Worm (Caenorhabditis elegans) whole organism, mixed stage, embryonic: ENCODE measurements around the gene fbn-1.

Experiments used
- M03D4.4 ChIP-seq: sonication (generic microtip); optimal IDR thresholded peaks from 2 replicates; lab custom pipeline; 2017; ENCODE audit warnings: mild to moderate bottlenecking, missing genetic modification characterization, missing compliant biosample characterization
- bed-3 ChIP-seq: fragments of 200-800 bp; sonication (Bioruptor generic); optimal IDR thresholded peaks from 3 replicates; lab custom pipeline; 2018; ENCODE audit warnings: mild to moderate bottlenecking, missing genetic modification characterization, moderate library complexity, missing compliant biosample characterization
- blmp-1 ChIP-seq: fragments of 150-350 bp; optimal IDR thresholded peaks from 2 replicates; lab custom pipeline; 2014; ENCODE audit warnings: missing biosample characterization, missing genetic modification characterization
- ceh-39 ChIP-seq: fragments of 150-350 bp; optimal IDR thresholded peaks from 2 replicates; lab custom pipeline; 2014; ENCODE audit warnings: missing biosample characterization, missing genetic modification characterization
- ceh-43 ChIP-seq: fragments of 200-800 bp; sonication (Bioruptor generic); optimal IDR thresholded peaks from 2 replicates; lab custom pipeline; 2018; ENCODE audit warnings: mild to moderate bottlenecking, missing genetic modification characterization, moderate library complexity, missing compliant biosample characterization
- ceh-83 ChIP-seq: fragments of 200-800 bp; sonication (Bioruptor generic); optimal IDR thresholded peaks from 2 replicates; lab custom pipeline; 2018; ENCODE audit warnings: mild to moderate bottlenecking, missing genetic modification characterization, missing compliant biosample characterization
- ces-1 ChIP-seq: fragments of 150-350 bp; optimal IDR thresholded peaks from 2 replicates; lab custom pipeline; 2014; ENCODE audit warnings: missing biosample characterization, missing genetic modification reagents, missing genetic modification characterization
- cnd-1 ChIP-seq: fragments of 200-800 bp; sonication (Bioruptor generic); optimal IDR thresholded peaks from 2 replicates; lab custom pipeline; 2018; ENCODE audit warnings: mild to moderate bottlenecking, missing genetic modification characterization, missing compliant biosample characterization
- drap-1 ChIP-seq: fragments of 200-800 bp; sonication (Bioruptor generic); optimal IDR thresholded peaks from 3 replicates; lab custom pipeline; 2018; ENCODE audit warnings: mild to moderate bottlenecking, missing genetic modification characterization, missing compliant biosample characterization
- elt-1 ChIP-seq: sonication (generic microtip); optimal IDR thresholded peaks from 2 replicates; lab custom pipeline; 2017; ENCODE audit warnings: missing genetic modification characterization, mild to moderate bottlenecking, missing compliant biosample characterization, antibody characterized with exemption, moderate library complexity, borderline replicate concordance; ENCODE audit not compliant: insufficient read depth
- flh-1 ChIP-seq: fragments of 200-800 bp; sonication (Bioruptor generic); optimal IDR thresholded peaks from 2 replicates; lab custom pipeline; 2018; ENCODE audit warnings: mild to moderate bottlenecking, missing genetic modification characterization, moderate library complexity, missing compliant biosample characterization
- ham-2 ChIP-seq: fragments of 200-800 bp; sonication (Bioruptor generic); optimal IDR thresholded peaks from 2 replicates; lab custom pipeline; 2018; ENCODE audit warnings: mild to moderate bottlenecking, missing genetic modification characterization, missing compliant biosample characterization
- hlh-1 ChIP-seq: fragments of 150-350 bp; optimal IDR thresholded peaks from 2 replicates; lab custom pipeline; 2014; ENCODE audit warnings: missing biosample characterization, missing genetic modification reagents, missing genetic modification characterization
- lin-13 ChIP-seq: fragments of 150-350 bp; optimal IDR thresholded peaks from 2 replicates; lab custom pipeline; 2014; ENCODE audit warnings: missing biosample characterization, missing genetic modification characterization
- mls-2 ChIP-seq: sonication (generic microtip); optimal IDR thresholded peaks from 2 replicates; lab custom pipeline; 2016; ENCODE audit warnings: mild to moderate bottlenecking, missing genetic modification characterization, moderate library complexity, missing compliant biosample characterization
- nhr-12 ChIP-seq: fragments of 150-350 bp; optimal IDR thresholded peaks from 2 replicates; lab custom pipeline; 2014; ENCODE audit warnings: missing biosample characterization, missing genetic modification characterization
- nhr-2 ChIP-seq: fragments of 150-350 bp; optimal IDR thresholded peaks from 2 replicates; lab custom pipeline; 2014; ENCODE audit warnings: missing biosample characterization, missing genetic modification characterization
- nhr-237 ChIP-seq: fragments of 150-350 bp; optimal IDR thresholded peaks from 2 replicates; lab custom pipeline; 2014; ENCODE audit warnings: missing biosample characterization, missing genetic modification characterization
- nhr-28 ChIP-seq: fragments of 150-350 bp; optimal IDR thresholded peaks from 2 replicates; lab custom pipeline; 2014; ENCODE audit warnings: missing biosample characterization, missing genetic modification characterization
- nhr-76 ChIP-seq: sonication (generic microtip); optimal IDR thresholded peaks from 2 replicates; lab custom pipeline; 2017; ENCODE audit warnings: missing biosample characterization, missing genetic modification characterization
- pha-4 ChIP-seq: fragments of 150-350 bp; optimal IDR thresholded peaks from 2 replicates; lab custom pipeline; 2018; ENCODE audit warnings: missing biosample characterization, missing genetic modification reagents, missing genetic modification characterization
- sem-2 ChIP-seq: fragments of 200-800 bp; sonication (Bioruptor generic); optimal IDR thresholded peaks from 2 replicates; lab custom pipeline; 2018; ENCODE audit warnings: mild to moderate bottlenecking, missing genetic modification characterization, missing compliant biosample characterization
- snpc-4 ChIP-seq: fragments of 150-350 bp; optimal IDR thresholded peaks from 2 replicates; lab custom pipeline; 2014; ENCODE audit warnings: missing biosample characterization, missing genetic modification characterization
- sptf-1 ChIP-seq: sonication (generic microtip); optimal IDR thresholded peaks from 2 replicates; lab custom pipeline; 2017; ENCODE audit warnings: mild to moderate bottlenecking, missing genetic modification characterization, moderate library complexity, missing compliant biosample characterization
- tbx-8 ChIP-seq: fragments of 200-800 bp; sonication (Bioruptor generic); optimal IDR thresholded peaks from 2 replicates; lab custom pipeline; 2018; ENCODE audit warnings: mild to moderate bottlenecking, missing genetic modification characterization, moderate library complexity, missing compliant biosample characterization
- unc-39 ChIP-seq: fragments of 150-350 bp; optimal IDR thresholded peaks from 2 replicates; lab custom pipeline; 2014; ENCODE audit warnings: missing biosample characterization, missing genetic modification characterization
- unc-62 ChIP-seq: fragments of 150-350 bp; optimal IDR thresholded peaks from 2 replicates; lab custom pipeline; 2014; ENCODE audit warnings: missing biosample characterization, missing genetic modification reagents, missing genetic modification characterization
- zip-8 ChIP-seq: fragments of 150-350 bp; optimal IDR thresholded peaks from 2 replicates; lab custom pipeline; 2014; ENCODE audit warnings: missing biosample characterization, missing genetic modification characterization
- ztf-11 ChIP-seq: fragments of 150-350 bp; optimal IDR thresholded peaks from 2 replicates; lab custom pipeline; 2014; ENCODE audit warnings: missing biosample characterization, missing genetic modification characterization

The fbn-1 gene

DNA sequence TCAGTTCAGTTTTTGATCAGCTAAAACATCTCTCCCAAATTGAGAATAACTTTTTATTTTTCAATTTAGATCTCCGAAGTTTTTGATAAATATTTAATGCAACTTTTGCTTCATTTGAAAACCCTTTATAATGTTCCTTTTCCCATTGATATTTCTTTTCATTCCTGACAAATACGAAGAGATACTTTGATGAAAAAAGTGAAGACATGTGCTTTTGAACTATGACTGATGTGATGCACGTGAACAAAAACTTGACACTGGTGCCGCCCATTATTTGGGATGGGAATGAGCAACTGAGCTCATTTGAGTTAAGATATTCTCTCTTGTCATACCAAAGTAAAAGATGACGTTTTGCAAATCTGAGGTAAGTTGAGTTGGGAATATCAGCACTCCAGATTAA is 9.0 kb upstream of the fbn-1 start, which contains the start of gene T04A6.1:
T04A6.1 (plus strand) TSS at position 301 of the 400 bp plus-strand sequence.
- TF ChIP-seq nhr-28, result no peak
- TF ChIP-seq zip-8 (tag; lab: Kevin White, UChicago), result no peak
- no peak for TF ChIP-seq sptf-1 (tag; lab: Kevin White, UChicago)

DNA sequence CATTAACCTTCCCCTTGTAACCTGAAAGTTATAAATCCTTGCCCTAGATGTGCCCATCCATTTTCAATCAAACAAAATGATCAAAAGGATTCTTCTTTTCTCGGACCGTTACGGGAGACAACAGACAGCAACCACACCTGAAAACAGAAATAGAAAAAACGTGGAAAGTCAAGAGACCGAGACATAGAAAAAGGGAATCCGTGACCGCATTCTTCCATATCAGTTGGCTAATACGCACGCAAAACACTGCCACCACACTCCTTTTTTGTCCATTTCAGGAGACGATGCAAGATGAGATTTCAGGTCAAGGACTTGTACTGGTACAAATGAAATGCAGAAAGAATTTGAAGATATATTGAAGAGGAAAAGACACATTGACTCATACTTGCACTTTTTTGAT is 6.9 kb upstream of the fbn-1 start:
- TF ChIP-seq bed-3 (GFP tag; lab: Kevin White, UChicago), result no peak
- TF ChIP-seq blmp-1 (tag; lab: Kevin White, UChicago), result no peak
- no peak for TF ChIP-seq sem-2
- TF ChIP-seq M03D4.4 (tag; lab: Kevin White, UChicago), result no peak
- TF ChIP-seq nhr-237, result no peak
- no peak for TF ChIP-seq mls-2 (tag; lab: Kevin White, UChicago)
- no peak for TF ChIP-seq ham-2
- no peak for TF ChIP-seq unc-39 (tag; lab: Kevin White, UChicago)
- TF ChIP-seq unc-62 (GFP tag; lab: Kevin White, UChicago), result no peak
- TF ChIP-seq cnd-1 (tag; lab: Kevin White, UChicago), result no peak
- TF ChIP-seq ceh-39 (tag; lab: Kevin White, UChicago), result no peak
- no peak for TF ChIP-seq lin-13 (tag; lab: Kevin White, UChicago)
- TF ChIP-seq snpc-4 (tag; lab: Kevin White, UChicago), result no peak
- TF ChIP-seq flh-1 (GFP tag; lab: Kevin White, UChicago), result no peak
- no peak for TF ChIP-seq ceh-43 (GFP tag; lab: Kevin White, UChicago)
- no peak for TF ChIP-seq pha-4 (tag; lab: Kevin White, UChicago)
- no peak for TF ChIP-seq drap-1

DNA sequence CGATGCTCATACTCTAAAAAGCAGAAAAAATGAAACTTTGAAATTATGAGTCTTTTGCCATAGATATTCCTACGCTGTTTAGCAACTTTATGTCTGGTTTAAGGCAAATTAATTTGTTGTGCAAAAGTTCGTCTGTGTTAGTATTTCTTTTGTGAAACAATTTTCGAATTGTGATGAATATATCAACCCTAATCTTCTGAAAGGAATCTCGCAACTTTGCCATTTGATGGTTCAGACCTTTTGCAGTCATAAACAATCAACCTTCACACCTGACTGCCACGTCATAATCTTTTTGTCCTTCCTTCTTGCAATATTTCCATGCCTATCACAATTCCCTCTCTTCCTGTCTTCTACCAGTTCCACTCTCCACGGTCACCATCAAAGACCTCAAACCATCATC is 5.3 kb upstream of the fbn-1 start:
- TF ChIP-seq ces-1 (GFP tag; lab: Kevin White, UChicago) (no peak), bed-3 (GFP tag; lab: Kevin White, UChicago) (no peak), nhr-28 (no peak), unc-39 (tag; lab: Kevin White, UChicago) (no peak), unc-62 (GFP tag; lab: Kevin White, UChicago) (no peak), blmp-1 (tag; lab: Kevin White, UChicago) (no peak), ham-2 (no peak), hlh-1 (tag; lab: Kevin White, UChicago) (no peak), nhr-76 (no peak), M03D4.4 (tag; lab: Kevin White, UChicago) (no peak), pha-4 (tag; lab: Kevin White, UChicago) (no peak)

DNA sequence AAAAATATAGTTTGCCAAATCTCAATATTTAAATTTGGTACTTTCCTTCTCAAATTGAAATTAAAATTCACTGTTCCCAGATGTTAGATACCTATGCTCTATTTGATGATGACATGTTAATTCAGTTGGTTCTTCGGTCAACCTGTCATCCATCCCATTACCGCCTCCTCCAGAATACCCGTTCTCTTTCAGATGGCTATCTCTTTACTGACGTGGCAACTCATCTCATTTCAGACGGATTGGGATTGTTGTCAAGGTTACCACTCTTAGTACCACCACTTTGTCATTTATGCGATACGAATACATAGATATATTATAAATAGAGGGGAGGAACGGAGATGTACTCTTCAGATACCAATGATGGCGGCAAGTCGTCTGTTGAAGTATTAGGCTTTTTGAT is 3.8 kb upstream of the fbn-1 start:
- no peak for TF ChIP-seq nhr-12 (tag; lab: Kevin White, UChicago)
- TF ChIP-seq nhr-2 (tag; lab: Kevin White, UChicago), result peak; percentile 75
- TF ChIP-seq ceh-83 (GFP tag; lab: Kevin White, UChicago), result no peak
- TF ChIP-seq lin-13 (tag; lab: Kevin White, UChicago), result no peak
- TF ChIP-seq tbx-8 (GFP tag; lab: Kevin White, UChicago), result no peak
- TF ChIP-seq bed-3 (GFP tag; lab: Kevin White, UChicago), result no peak
- no peak for TF ChIP-seq unc-39 (tag; lab: Kevin White, UChicago)
- TF ChIP-seq ceh-39 (tag; lab: Kevin White, UChicago), result no peak
- no peak for TF ChIP-seq ham-2
- TF ChIP-seq ztf-11 (tag; lab: Kevin White, UChicago), result no peak
- TF ChIP-seq hlh-1 (tag; lab: Kevin White, UChicago), result no peak
- TF ChIP-seq zip-8 (tag; lab: Kevin White, UChicago), result no peak
- no peak for TF ChIP-seq sptf-1 (tag; lab: Kevin White, UChicago)
- no peak for TF ChIP-seq M03D4.4 (tag; lab: Kevin White, UChicago)
- TF ChIP-seq ces-1 (GFP tag; lab: Kevin White, UChicago), result no peak
- peak; percentile 29 for TF ChIP-seq unc-62 (GFP tag; lab: Kevin White, UChicago)
- TF ChIP-seq ceh-43 (GFP tag; lab: Kevin White, UChicago), result no peak
- no peak for TF ChIP-seq nhr-237
- no peak for TF ChIP-seq sem-2
- peak; percentile 31 for TF ChIP-seq elt-1
- TF ChIP-seq, all 35 proteins: peak for 3

DNA sequence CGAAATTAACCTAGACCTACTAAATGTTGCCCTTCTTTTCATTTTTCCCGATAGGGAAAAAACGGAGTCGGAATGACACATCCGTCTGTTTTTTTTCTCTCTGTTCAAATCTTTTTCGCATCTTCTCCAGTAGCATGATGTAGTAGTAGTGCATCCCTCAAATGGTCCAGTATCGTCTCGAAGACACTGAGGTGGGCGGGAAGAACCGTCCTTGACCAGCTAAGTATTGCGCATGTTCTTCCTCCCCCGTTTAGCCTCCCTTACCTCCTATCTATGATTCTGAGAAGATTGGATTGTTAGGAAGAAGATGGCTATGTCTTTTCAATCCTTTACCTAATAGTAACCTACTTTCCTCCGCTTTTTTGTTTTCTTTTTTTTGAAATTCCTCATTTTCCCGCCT is 2.3 kb upstream of the fbn-1 start:
- TF ChIP-seq nhr-237 (no peak), elt-1 (peak; percentile 32), ham-2 (peak; percentile 38), flh-1 (GFP tag; lab: Kevin White, UChicago) (no peak), hlh-1 (tag; lab: Kevin White, UChicago) (no peak)
